Fruit fly (Drosophila melanogaster): ENCODE measurements around the gene Eig71Eh.

Eig71Eh gene

DNA sequence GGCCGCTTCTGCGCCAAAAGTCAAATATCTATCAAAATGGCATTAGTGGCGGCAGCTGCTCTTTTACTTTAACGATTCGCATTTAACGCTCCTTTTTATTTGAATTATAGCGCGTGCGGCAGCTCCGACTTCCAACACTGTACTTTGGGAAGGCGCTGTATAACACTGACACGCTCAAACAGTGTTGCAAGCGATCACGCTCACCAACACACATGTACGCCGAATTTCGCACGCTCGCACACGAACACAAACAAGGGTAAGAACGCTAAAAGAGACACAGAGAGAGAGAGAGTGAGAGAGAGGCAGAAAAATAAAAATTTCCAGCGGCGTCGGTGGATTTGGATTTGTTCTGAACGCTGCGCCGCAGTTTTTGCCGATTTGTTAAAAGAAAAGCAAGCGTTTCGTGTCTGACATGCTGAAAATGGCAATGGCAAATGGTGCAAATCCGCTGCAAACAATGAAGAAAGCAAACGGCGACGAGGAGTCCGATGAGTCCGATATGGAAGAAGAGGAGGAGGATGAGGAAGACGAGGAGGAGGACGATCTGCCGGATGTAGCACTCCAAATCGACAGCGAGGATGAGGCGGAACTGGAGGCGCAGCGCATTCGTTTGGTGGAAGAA, 39.5 kb downstream of the Eig71Eh start, which contains the start of gene Phs (continued):
- TF ChIP-seq CG18619 (GFP tag; optimal IDR thresholded peaks at IDR 0.05) (peak; percentile 76), ato (GFP tag; IDR thresholded peaks at IDR 0.05; ENCODE audit: partially characterized antibody) (peak; percentile 44; the same call in 1 of the 2 replicates), Ada2b (GFP tag; IDR thresholded peaks at IDR 0.05) (no peak), CG2129 (GFP tag; IDR thresholded peaks at IDR 0.05; ENCODE audit: partially characterized antibody) (no peak), disco-r (GFP tag; optimal IDR thresholded peaks at IDR 0.05) (peak; percentile 74), Gsc (GFP tag; IDR thresholded peaks at IDR 0.05) (no peak), MBD-R2 (GFP tag; IDR thresholded peaks at IDR 0.05) (peak; percentile 79; the same call in 1 of the 2 replicates), croc (GFP tag; conservative IDR thresholded peaks at IDR 0.05) (peak; percentile 54), CG13775 (GFP tag; optimal IDR thresholded peaks at IDR 0.05) (peak; percentile 9), YL-1 (GFP tag; optimal IDR thresholded peaks at IDR 0.05) (peak; percentile 77), CoRest (tag; optimal IDR thresholded peaks at IDR 0.05) (peak; percentile 57), ttk (GFP tag; IDR thresholded peaks at IDR 0.05) (peak; percentile 73), Pdp1 (GFP tag; optimal IDR thresholded peaks at IDR 0.05) (peak; percentile 69 to 87), Sry-β (GFP tag; optimal IDR thresholded peaks at IDR 0.05) (no peak), wek (GFP tag; optimal IDR thresholded peaks at IDR 0.05) (peak; percentile 52), sqz (GFP tag; optimal IDR thresholded peaks at IDR 0.05) (peak; percentile 38), CG10462 (GFP tag; optimal IDR thresholded peaks at IDR 0.05) (peak; percentile 19), dati (GFP tag; IDR thresholded peaks at IDR 0.05) (no peak), MESR4 (GFP tag; optimal IDR thresholded peaks at IDR 0.05) (peak; percentile 57), CG4424 (GFP tag; optimal IDR thresholded peaks at IDR 0.05) (peak; percentile 83), CG4328 (GFP tag; optimal IDR thresholded peaks at IDR 0.05) (peak; percentile 51), aop (GFP tag; IDR thresholded peaks at IDR 0.05) (peak; percentile 15; the same call in 1 of the 2 replicates), hth (optimal IDR thresholded peaks at IDR 0.05) (no peak), CG8765 (GFP tag; IDR thresholded peaks at IDR 0.05) (no peak), cato (GFP tag; optimal IDR thresholded peaks at IDR 0.05; ENCODE audit: borderline replicate concordance) (peak; percentile 59), CG13624 (GFP tag; optimal IDR thresholded peaks at IDR 0.05) (peak; percentile 94), D19A (tag; optimal IDR thresholded peaks at IDR 0.05) (no peak), CG6689 (GFP tag; IDR thresholded peaks at IDR 0.05) (0 out of 2 replicates have a peak, but pooled peaks have one; percentile 36), sens (GFP tag) (peak; percentile 93), vnd (GFP tag; IDR thresholded peaks at IDR 0.05; ENCODE audit: partially characterized antibody) (no peak), amos (GFP tag; IDR thresholded peaks at IDR 0.05; ENCODE audit: partially characterized antibody) (peak; percentile 59), jing (GFP tag; optimal IDR thresholded peaks at IDR 0.05) (peak; percentile 48), CG31388 (GFP tag; optimal IDR thresholded peaks at IDR 0.05) (peak; percentile 44), CG7963 (GFP tag; IDR thresholded peaks at IDR 0.05; ENCODE audit: partially characterized antibody) (no peak), shn (GFP tag; optimal IDR thresholded peaks at IDR 0.05) (peak; percentile 93), sc (optimal IDR thresholded peaks at IDR 0.05) (no peak), sc (GFP tag; optimal IDR thresholded peaks at IDR 0.05) (peak; percentile 36), E2f1 (GFP tag; IDR thresholded peaks at IDR 0.05) (peak; percentile 43; the same call in 1 of the 2 replicates), CG6254 (GFP tag; optimal IDR thresholded peaks at IDR 0.05) (peak; percentile 58), ro (GFP tag; IDR thresholded peaks at IDR 0.05) (no peak; the same call in 1 of the 2 replicates), Taf1 (GFP tag; IDR thresholded peaks at IDR 0.05) (no peak), Ptx1 (GFP tag; IDR thresholded peaks at IDR 0.05) (peak; percentile 70), nerfin-2 (GFP tag; IDR thresholded peaks at IDR 0.05; ENCODE audit: partially characterized antibody) (no peak), CG14710 (tag; optimal IDR thresholded peaks at IDR 0.05) (peak; percentile 75), sens-2 (GFP tag; IDR thresholded peaks at IDR 0.05) (peak; percentile 63), z (GFP tag; IDR thresholded peaks at IDR 0.05) (peak; percentile 42; the same call in 1 of the 3 replicates), Sox102F (GFP tag; optimal IDR thresholded peaks at IDR 0.05) (peak; percentile 37), Dad (GFP tag; optimal IDR thresholded peaks at IDR 0.05) (peak; percentile 90), Hand (GFP tag; optimal IDR thresholded peaks at IDR 0.05) (no peak), pros (GFP tag; optimal IDR thresholded peaks at IDR 0.05) (no peak)

All from whole organism, embryonic.